Worm (Caenorhabditis elegans) whole organism, late embryonic: ENCODE results near the gene F26F2.3.

Experiments used
- ceh-6 ChIP-seq: fragments of 200-800 bp; sonication (Bioruptor generic); optimal IDR thresholded peaks from 2 replicates; lab custom pipeline; 2018; ENCODE audit warnings: mild to moderate bottlenecking, missing genetic modification characterization, missing compliant biosample characterization
- ets-4 ChIP-seq: sonication (generic microtip); optimal IDR thresholded peaks from 2 replicates; lab custom pipeline; 2016; ENCODE audit warnings: missing genetic modification characterization, missing compliant biosample characterization
- rnt-1 ChIP-seq: sonication (generic microtip); optimal IDR thresholded peaks from 2 replicates; lab custom pipeline; 2016; ENCODE audit warnings: missing genetic modification characterization, missing compliant biosample characterization
- syd-9 ChIP-seq: sonication (generic microtip); optimal IDR thresholded peaks from 2 replicates; lab custom pipeline; 2016; ENCODE audit warnings: mild to moderate bottlenecking, missing genetic modification characterization, moderate library complexity, missing compliant biosample characterization

- no peak for TF ChIP-seq ets-4 (tag; lab: Kevin White, UChicago)
- no peak for TF ChIP-seq syd-9 (tag; lab: Kevin White, UChicago)
- TF ChIP-seq ceh-6 = no peak
- no peak for TF ChIP-seq rnt-1 (tag; lab: Kevin White, UChicago)
Measured at ce11 chrV:20539055-20539454, 27.3 kb downstream of the F26F2.3 start, which contains the start of gene Y38H6C.16.
